Fruit fly (Drosophila melanogaster) whole organism: ENCODE measurements around the gene Hip14.

ENCODE experiments used
- CG8478 ChIP-seq: fragments of >200 bp; optimal IDR thresholded peaks from 2 replicates; lab custom pipeline; 2018; ENCODE audit warnings: inconsistent platforms
- Dll ChIP-seq: fragments of >200 bp; optimal IDR thresholded peaks from 2 replicates; lab custom pipeline; 2017
- EcR ChIP-seq, 2 experiments: fragments of >200 bp; optimal IDR thresholded peaks; 2 replicates each; lab custom pipeline; 2017; ENCODE audit warnings: missing biosample characterization in 2 of 2, missing genetic modification characterization in 2 of 2, missing genetic modification reagents in 2 of 2
- pan ChIP-seq: fragments of >200 bp; optimal IDR thresholded peaks from 2 replicates; lab custom pipeline; 2017
- psq ChIP-seq: fragments of >200 bp; optimal IDR thresholded peaks from 2 replicates; lab custom pipeline; 2017
- usp ChIP-seq: fragments of >200 bp; optimal IDR thresholded peaks from 2 replicates; lab custom pipeline; 2017; ENCODE audit warnings: missing biosample characterization, missing genetic modification characterization, mixed read lengths

Gene Hip14

DNA sequence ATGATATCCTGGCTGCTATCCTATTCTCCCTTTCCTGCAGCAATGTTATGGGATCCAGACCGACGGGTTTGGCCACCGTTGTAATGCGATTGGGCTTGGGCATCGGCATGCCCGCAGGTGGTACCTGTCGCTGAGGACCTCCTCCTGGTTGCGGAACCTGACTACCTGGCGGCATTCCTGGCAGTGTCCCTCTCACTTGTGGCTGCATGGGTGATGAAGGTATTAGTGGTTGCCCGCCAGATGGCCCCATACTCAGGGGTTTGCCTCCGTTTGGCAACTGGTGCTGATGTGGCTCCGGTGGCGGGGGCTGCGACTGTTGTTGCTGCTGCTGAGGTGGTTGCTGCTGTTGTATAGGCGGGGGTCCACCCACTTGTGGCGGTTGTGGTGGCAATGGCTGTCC is 13.9 kb upstream of the Hip14 start:
- no peak for TF ChIP-seq pan (lab: Kevin White, UChicago)
- TF ChIP-seq EcR (GFP tag; optimal IDR thresholded peaks at IDR 0.05; lab: Kevin White, UChicago) = no peak
- no peak for TF ChIP-seq psq (lab: Kevin White, UChicago)
- no peak for TF ChIP-seq Dll (lab: Kevin White, UChicago)
- TF ChIP-seq CG8478 (lab: Kevin White, UChicago) = no peak
- no peak for TF ChIP-seq usp

DNA sequence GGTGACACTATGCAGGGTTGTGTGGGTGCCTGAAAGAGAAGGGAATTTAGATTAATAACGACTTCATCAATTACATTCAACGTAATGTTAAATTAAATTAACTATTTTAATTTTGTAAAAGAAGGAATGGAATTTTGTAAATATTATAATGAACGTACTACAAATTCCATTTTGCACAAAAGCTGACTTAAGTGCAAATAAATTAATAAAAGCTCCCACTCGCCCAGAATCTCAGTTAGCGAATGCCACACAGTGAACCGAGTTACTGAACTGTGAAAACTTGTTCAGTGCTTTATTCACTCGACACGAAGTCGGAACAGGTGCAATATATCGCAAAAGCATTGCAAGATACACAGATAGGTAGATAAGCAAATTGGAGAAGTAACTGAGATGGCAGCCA is 13.0 kb upstream of the Hip14 start, which contains the start of gene CG17026:
Gene CG17026, plus strand, starts transcription at position 301 of the 400 bp plus-strand sequence.
- TF ChIP-seq EcR (GFP tag; optimal IDR thresholded peaks at IDR 0.05; lab: Kevin White, UChicago) = no peak

DNA sequence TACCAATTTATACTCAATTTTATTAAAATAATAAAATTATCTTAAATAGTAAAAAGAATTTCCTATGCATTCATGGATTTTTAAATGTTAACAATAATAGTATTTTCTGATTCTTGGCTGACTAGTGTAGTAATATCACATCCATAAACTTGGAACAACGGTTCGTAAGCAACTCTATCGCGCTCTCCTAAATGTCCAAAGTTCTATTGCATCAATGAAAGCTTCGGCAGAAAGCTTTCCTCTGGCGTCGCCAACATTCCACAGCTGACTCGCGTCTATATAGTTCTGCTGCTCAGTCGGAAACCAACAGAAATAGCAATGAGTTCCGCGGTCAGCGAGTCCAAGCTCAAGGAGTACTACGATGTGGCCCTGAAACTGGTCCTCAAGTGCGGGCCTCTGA is 11.3 kb upstream of the Hip14 start, which contains the start of gene CG17029:
Gene CG17029, plus strand, starts transcription at position 113 of the 400 bp plus-strand sequence.
- TF ChIP-seq pan (lab: Kevin White, UChicago) = no peak
- TF ChIP-seq Dll (lab: Kevin White, UChicago) = no peak
- TF ChIP-seq psq (lab: Kevin White, UChicago) = no peak
- no peak for TF ChIP-seq EcR (GFP tag; optimal IDR thresholded peaks at IDR 0.05; lab: Kevin White, UChicago)
- no peak for TF ChIP-seq usp
- TF ChIP-seq CG8478 (lab: Kevin White, UChicago) = no peak

DNA sequence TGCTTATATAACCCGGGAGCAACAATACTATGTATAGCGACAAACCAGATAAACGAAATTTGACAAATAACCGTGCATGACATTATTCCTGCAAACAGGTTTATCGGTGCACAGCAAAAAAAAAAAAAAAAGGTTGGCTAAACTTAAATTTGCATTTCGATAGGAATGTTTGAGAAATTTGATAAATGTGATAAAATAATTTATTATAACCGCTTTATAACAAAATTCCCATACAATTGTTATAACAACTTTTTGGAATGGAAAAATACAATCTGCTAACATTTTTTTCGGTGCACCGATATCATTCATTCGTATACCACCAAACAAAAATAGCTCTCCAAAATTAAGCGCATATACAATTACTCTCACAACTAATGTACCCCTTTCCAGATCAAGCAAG is 10.5 kb upstream of the Hip14 start:
- TF ChIP-seq psq (lab: Kevin White, UChicago) = no peak
- TF ChIP-seq usp = no peak
- TF ChIP-seq CG8478 (lab: Kevin White, UChicago) = no peak
- TF ChIP-seq pan (lab: Kevin White, UChicago) = no peak
- no peak for TF ChIP-seq EcR (GFP tag; optimal IDR thresholded peaks at IDR 0.05; lab: Kevin White, UChicago)
- TF ChIP-seq Dll (lab: Kevin White, UChicago) = no peak

DNA sequence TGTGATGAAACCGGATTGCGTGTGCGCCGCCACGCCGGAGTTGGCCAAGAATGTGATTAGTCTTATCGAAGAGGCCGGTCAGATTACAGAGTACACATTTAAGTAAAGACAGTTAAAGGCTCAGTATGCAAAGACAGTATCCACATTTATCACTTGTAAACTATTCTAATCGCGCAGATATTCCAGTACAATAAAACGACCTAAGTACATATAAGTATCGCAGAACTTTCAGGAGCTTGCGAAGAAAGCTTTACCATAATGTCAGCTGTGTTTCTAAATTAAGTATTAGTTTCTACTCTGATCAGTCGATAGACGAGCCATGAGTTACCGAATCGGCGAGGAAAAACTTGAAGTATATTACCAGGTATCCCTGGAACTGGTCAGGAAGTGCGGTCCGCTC is 9.8 kb upstream of the Hip14 start, which contains the start of gene CG17028:
Gene CG17028, plus strand, starts transcription at position 301 of the 400 bp plus-strand sequence.
- no peak for TF ChIP-seq CG8478 (lab: Kevin White, UChicago)
- TF ChIP-seq psq (lab: Kevin White, UChicago) = no peak
- TF ChIP-seq usp = no peak

DNA sequence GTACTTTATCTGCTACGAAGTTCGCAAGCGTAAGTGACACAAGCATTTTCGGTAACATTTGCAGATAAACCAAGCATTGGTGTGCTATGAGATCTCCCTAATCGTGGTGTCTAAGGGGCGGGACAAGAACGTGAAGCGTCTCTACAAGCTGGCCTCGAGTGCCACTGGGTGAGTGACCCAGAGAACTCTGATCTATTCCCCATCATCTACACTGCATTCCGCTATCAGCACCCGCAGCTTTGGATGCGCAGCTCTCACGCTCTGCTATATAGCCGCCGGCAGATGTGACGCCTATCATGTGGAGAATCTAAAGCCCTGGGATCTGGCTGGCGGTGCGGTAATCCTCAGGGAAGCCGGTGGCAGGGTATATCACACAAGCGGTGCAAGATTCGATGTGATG is 8.8 kb upstream of the Hip14 start:
- no peak for TF ChIP-seq Dll (lab: Kevin White, UChicago)
- TF ChIP-seq psq (lab: Kevin White, UChicago) = no peak
- TF ChIP-seq CG8478 (lab: Kevin White, UChicago) = no peak
- no peak for TF ChIP-seq EcR (GFP tag; optimal IDR thresholded peaks at IDR 0.05; lab: Kevin White, UChicago)
- no peak for TF ChIP-seq usp
- no peak for TF ChIP-seq pan (lab: Kevin White, UChicago)

DNA sequence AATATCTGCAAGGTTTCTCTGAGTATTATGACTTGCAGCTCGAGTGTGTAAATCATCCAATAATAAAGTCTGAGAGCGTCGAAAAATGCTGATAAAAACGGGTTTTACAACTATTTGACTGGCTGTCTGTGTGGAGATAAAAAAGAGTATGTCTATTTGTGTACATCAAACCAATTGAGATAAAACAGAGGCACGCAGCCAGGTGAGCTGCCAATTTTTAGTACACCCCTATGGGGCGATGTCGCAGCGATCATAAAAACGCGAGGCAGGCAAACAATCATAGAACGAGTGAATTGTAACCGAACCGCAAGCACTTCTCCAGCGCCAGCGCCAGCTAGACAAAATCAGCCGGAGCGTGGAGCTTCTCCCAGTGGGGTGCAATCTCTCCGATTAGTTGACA is 8.1 kb upstream of the Hip14 start, which contains the start of gene CG17027:
Gene CG17027, plus strand, starts transcription at position 189 of the 400 bp plus-strand sequence.
- no peak for TF ChIP-seq Dll (lab: Kevin White, UChicago)

DNA sequence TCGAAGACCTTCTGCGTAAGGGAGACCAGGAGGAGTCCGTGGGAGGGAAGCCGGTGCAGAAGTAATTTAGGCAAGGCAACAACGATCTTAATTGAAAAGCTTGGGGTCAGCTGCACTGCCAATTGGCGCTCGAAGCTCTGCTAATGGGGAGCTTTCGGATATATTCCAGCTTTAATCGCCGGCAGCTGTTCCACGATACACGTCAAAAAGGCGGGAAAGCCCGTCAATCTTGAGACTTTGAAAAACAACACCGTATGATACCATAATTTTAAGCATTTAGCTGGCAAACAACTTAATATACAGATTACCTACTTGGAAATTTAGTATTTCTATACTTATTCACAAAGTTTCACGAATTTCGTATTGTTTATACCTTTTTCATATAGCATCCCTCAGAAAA is 6.6 kb upstream of the Hip14 start:
- TF ChIP-seq usp = no peak
- no peak for TF ChIP-seq psq (lab: Kevin White, UChicago)
- no peak for TF ChIP-seq pan (lab: Kevin White, UChicago)
- TF ChIP-seq Dll (lab: Kevin White, UChicago) = no peak
- no peak for TF ChIP-seq CG8478 (lab: Kevin White, UChicago)
- TF ChIP-seq EcR (GFP tag; optimal IDR thresholded peaks at IDR 0.05; lab: Kevin White, UChicago) = no peak

DNA sequence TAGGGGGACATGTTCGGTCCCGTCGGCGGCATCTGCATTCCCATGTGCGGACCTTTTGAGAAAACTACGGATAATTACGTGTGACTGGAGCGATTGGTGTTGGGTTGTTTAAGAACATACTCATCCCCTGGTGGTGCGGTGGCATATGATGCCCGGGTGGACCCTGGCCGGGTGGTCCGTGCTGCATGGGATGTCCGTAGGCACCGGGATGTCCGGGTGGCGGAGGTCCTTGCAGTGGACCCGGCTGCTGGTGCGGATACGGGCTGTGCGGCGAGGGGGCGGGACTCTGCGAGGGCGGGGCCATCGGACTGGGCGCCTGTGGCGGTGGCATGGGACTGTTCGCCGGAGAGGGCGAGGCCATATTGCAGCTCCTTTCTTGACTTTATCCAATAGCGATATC is 5.9 kb upstream of the Hip14 start:
- TF ChIP-seq CG8478 (lab: Kevin White, UChicago) = no peak
- no peak for TF ChIP-seq pan (lab: Kevin White, UChicago)
- no peak for TF ChIP-seq psq (lab: Kevin White, UChicago)
- TF ChIP-seq EcR (GFP tag; optimal IDR thresholded peaks at IDR 0.05; lab: Kevin White, UChicago) = no peak
- no peak for TF ChIP-seq Dll (lab: Kevin White, UChicago)

DNA sequence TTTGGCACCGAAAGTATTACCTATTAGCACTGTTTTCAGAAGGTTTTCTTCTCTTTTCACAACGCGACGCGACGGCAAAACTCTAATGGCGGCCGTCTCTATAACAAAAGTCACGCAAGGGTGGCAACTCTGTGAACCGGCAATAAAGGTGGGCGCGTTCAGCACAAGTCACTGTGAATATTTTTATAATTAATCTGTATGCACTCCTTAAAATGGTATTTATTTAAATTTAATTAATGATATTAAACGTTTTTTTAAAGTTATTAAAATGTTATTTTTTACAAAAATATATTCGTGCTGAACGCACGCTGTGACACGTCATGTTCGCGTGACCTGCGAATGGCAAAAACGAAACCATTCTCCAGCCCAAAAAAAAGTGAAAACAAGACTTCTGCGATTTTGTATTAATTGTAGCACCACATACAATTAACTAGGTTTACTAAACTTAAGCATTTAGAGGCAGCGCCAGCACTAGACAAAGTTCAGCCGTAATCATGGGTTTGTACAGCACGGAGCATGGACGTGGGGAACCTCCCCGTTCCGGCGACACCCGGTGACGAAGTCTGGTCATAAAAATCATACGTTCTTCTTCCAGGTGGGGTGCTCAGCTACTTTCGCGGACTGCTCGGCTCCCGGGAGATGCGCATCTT is 5.1 kb upstream of the Hip14 start, which contains the start of the genes brm and Arl1:
Gene brm, minus strand, starts transcription at position 87 of the 650 bp plus-strand sequence.
Gene Arl1, plus strand, starts transcription at position 353 of the 650 bp plus-strand sequence.
- TF ChIP-seq psq (lab: Kevin White, UChicago) (no peak), Dll (lab: Kevin White, UChicago) (no peak), pan (lab: Kevin White, UChicago) (no peak), CG8478 (lab: Kevin White, UChicago) (no peak), EcR (GFP tag; optimal IDR thresholded peaks at IDR 0.05; lab: Kevin White, UChicago) (no peak), usp (no peak)

DNA sequence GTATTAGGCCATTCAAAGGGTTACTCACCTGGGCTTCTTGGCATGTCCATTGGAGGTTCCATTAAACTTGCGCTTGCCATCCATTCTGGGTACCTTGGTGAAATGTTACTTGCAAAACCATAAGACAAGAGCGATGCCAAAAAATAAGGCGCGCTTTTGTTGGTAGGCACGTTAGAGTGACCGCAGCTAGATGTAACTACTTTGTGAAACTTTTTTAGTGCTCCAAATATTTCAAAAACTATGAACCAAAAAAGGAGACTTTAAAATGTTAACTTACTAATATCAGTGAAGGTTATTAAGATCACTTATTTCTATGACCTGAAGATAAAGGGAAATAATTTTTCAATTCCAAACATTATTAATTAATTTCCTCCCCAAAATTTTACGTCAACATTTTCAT is 401 bp upstream of the Hip14 start, which contains the start of gene PolD1:
Gene PolD1, minus strand, starts transcription at position 181 of the 400 bp plus-strand sequence.
- TF ChIP-seq EcR (GFP tag; optimal IDR thresholded peaks at IDR 0.05; lab: Kevin White, UChicago) (no peak), usp (no peak), CG8478 (lab: Kevin White, UChicago) (no peak), Dll (lab: Kevin White, UChicago) (no peak), pan (lab: Kevin White, UChicago) (no peak), psq (lab: Kevin White, UChicago) (no peak)

DNA sequence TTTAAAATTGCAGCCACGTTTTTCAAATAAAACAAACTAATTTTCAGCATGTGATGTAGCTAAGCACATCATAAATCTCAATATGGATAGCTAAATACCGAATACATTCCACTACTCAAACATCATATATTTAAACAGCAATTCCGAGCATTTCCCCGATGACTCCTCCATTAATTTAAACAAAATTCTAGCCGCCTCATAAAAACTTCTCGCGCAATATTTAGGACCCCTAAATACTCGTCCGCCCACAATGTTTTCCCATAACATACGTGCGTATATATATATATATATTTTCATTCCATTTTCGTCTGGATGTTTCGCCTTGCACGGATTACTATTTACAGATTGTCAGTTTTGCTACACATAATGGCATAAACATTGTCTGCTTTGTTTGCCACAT is 8.0 kb downstream of the Hip14 start:
- TF ChIP-seq psq (lab: Kevin White, UChicago) (no peak), Dll (lab: Kevin White, UChicago) (no peak), pan (lab: Kevin White, UChicago) (no peak), CG8478 (lab: Kevin White, UChicago) (no peak), usp (no peak), EcR (GFP tag; optimal IDR thresholded peaks at IDR 0.05; lab: Kevin White, UChicago) (no peak)
